Worm (Caenorhabditis elegans) whole organism, midembryonic: ENCODE results near the gene vps-33.2.
A peak's percentile ranks its signal among the peaks of the same experiment; 100 is the strongest.

Experiments
- T22C8.4 ChIP-seq: fragments of 200-800 bp; sonication (Bioruptor generic); IDR thresholded peaks from 2 replicates; pipeline ENCODE4 v1.3.6; 2022; ENCODE audit warnings: missing genetic modification characterization, missing compliant biosample characterization
- cog-1 ChIP-seq: sonication (generic microtip); optimal IDR thresholded peaks from 2 replicates; lab custom pipeline; 2016; ENCODE audit warnings: missing genetic modification characterization, missing compliant biosample characterization
- flt-1 ChIP-seq: fragments of 200-800 bp; sonication (Bioruptor generic); IDR thresholded peaks from 2 replicates; pipeline ENCODE4 v1.3.6; 2022; ENCODE audit warnings: missing genetic modification characterization, missing compliant biosample characterization
- klf-2 ChIP-seq: fragments of 200-800 bp; sonication (Bioruptor generic); conservative IDR thresholded peaks from 2 replicates; pipeline ENCODE4 v1.3.6; 2022; ENCODE audit warnings: missing genetic modification reagents, missing genetic modification characterization, missing compliant biosample characterization
- med-1 ChIP-seq: sonication (generic microtip); optimal IDR thresholded peaks from 2 replicates; lab custom pipeline; 2017; ENCODE audit warnings: missing genetic modification characterization, mild to moderate bottlenecking, missing compliant biosample characterization, antibody characterized with exemption, missing genetic modification reagents; ENCODE audit not compliant: insufficient read depth
- ref-1 ChIP-seq: fragments of 200-800 bp; sonication (Bioruptor generic); conservative IDR thresholded peaks from 2 replicates; pipeline ENCODE4 v1.3.6; 2022; ENCODE audit warnings: missing genetic modification reagents, missing genetic modification characterization, missing compliant biosample characterization
- tab-1 ChIP-seq: fragments of 200-800 bp; sonication (Bioruptor generic); IDR thresholded peaks from 2 replicates; pipeline ENCODE4 v1.3.6; 2022; ENCODE audit warnings: missing genetic modification characterization, missing compliant biosample characterization
- ztf-23 ChIP-seq: fragments of 200-800 bp; sonication (Bioruptor generic); IDR thresholded peaks from 2 replicates; pipeline ENCODE4 v1.3.6; 2022; ENCODE audit warnings: missing genetic modification reagents, missing genetic modification characterization, missing compliant biosample characterization
- ztf-29 ChIP-seq: fragments of 200-800 bp; sonication (Bioruptor generic); IDR thresholded peaks from 2 replicates; pipeline ENCODE4 v1.3.6; 2022; ENCODE audit warnings: missing genetic modification reagents, missing genetic modification characterization, missing compliant biosample characterization

The vps-33.2 gene

DNA sequence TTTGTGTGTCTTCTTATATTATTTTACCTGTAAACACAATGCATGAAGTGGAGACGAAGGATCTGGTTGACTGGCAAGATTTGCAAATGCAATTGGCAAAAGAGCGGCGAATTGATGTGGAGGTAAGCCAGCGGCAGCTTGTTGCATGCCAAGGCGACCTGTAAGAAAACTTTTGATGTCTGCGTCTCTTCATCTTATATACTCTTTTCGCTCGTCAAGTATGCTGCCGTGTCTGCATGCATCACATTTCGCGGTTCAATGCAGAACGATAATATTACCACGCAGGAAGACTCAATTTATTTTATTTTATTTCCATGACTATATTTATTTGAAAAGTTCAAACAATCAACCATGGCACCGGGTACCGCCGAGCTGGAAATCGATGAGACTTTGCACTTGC is at the start of gene vps-33.2:
Gene vps-33.2 (plus strand): TSS at position 244 of the 400 bp plus-strand sequence.
- TF ChIP-seq ztf-23, result peak; percentile 75
- TF ChIP-seq med-1 (GFP tag; lab: Kevin White, UChicago), result no peak
- TF ChIP-seq T22C8.4, result no peak
- no peak for TF ChIP-seq ztf-29 (GFP tag; lab: Robert Waterston, UW)
- TF ChIP-seq cog-1 (tag; lab: Kevin White, UChicago), result no peak

DNA sequence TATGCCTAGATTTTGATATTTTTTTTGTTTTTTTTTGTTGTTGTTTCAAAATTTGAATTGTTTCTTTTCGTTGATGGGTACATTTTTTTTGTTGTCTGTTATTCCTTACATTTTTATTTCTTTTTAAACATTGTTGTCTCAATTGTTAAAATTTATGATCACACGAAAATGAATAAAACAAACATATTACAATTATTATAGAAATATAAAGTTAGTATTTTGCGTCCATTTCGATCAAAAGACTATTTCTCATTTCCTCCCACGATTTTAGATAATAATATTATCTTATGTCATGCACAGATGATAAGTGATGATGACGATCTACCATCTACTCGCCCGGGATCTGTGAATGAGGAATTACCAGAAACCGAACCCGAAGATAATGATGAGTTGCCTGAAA is 46.3 kb upstream of the vps-33.2 start, which contains the start of gene wrn-1:
Gene wrn-1 (plus strand): TSS at position 301 of the 400 bp plus-strand sequence.
- TF ChIP-seq klf-2, result no peak
- TF ChIP-seq tab-1 (GFP tag; lab: Robert Waterston, UW), result no peak
- TF ChIP-seq flt-1 (GFP tag; lab: Robert Waterston, UW), result no peak
- no peak for TF ChIP-seq cog-1 (tag; lab: Kevin White, UChicago)
- TF ChIP-seq ref-1 (GFP tag; lab: Robert Waterston, UW), result no peak
- TF ChIP-seq ztf-29 (GFP tag; lab: Robert Waterston, UW), result no peak
- TF ChIP-seq med-1 (GFP tag; lab: Kevin White, UChicago), result no peak
- no peak for TF ChIP-seq ztf-23
- no peak for TF ChIP-seq T22C8.4

DNA sequence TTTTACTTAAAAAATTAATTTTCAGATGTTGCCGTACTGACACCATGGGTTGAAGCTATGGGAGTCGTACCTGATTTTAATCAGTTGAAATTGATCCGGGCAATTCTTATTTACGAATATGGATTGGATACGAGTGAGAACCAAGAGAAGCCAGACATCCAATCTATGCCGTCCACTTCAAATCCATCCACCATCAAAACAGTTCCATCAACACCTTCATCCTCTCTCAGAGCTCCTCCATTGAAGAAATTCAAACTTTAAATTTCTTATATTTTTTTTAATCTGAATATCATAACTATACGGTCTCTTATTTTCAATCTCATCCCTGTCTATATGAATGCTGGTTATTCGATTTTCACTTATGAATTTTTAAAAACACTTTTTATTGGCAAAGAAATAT is 42.1 kb upstream of the vps-33.2 start:
- no peak for TF ChIP-seq ztf-23
- no peak for TF ChIP-seq ztf-29 (GFP tag; lab: Robert Waterston, UW)
- TF ChIP-seq T22C8.4, result no peak
- no peak for TF ChIP-seq tab-1 (GFP tag; lab: Robert Waterston, UW)
- TF ChIP-seq ref-1 (GFP tag; lab: Robert Waterston, UW), result no peak
- no peak for TF ChIP-seq flt-1 (GFP tag; lab: Robert Waterston, UW)
- no peak for TF ChIP-seq cog-1 (tag; lab: Kevin White, UChicago)
- no peak for TF ChIP-seq klf-2
- TF ChIP-seq med-1 (GFP tag; lab: Kevin White, UChicago), result no peak

DNA sequence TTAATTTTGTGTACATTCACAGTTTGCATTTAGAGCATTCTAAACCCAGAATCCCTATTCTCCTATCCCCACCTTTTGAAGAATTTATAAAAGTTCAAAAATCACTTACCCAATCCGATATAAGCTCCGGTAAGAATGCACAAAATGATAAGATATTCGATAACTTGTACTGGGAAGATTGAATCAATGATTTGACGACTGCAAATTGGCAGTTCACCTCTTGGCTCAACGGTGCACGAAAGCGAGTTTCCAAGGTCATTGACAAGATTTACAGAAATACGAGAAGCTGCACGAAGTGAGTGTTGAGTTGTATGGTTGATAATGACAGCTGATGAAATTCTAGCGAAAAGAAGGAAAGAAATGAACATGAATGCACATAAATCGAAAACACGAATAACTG is 40.7 kb upstream of the vps-33.2 start:
- no peak for TF ChIP-seq med-1 (GFP tag; lab: Kevin White, UChicago)
- no peak for TF ChIP-seq flt-1 (GFP tag; lab: Robert Waterston, UW)
- no peak for TF ChIP-seq ref-1 (GFP tag; lab: Robert Waterston, UW)
- no peak for TF ChIP-seq ztf-29 (GFP tag; lab: Robert Waterston, UW)
- no peak for TF ChIP-seq T22C8.4
- no peak for TF ChIP-seq cog-1 (tag; lab: Kevin White, UChicago)
- TF ChIP-seq tab-1 (GFP tag; lab: Robert Waterston, UW), result no peak
- no peak for TF ChIP-seq klf-2
- TF ChIP-seq ztf-23, result no peak

DNA sequence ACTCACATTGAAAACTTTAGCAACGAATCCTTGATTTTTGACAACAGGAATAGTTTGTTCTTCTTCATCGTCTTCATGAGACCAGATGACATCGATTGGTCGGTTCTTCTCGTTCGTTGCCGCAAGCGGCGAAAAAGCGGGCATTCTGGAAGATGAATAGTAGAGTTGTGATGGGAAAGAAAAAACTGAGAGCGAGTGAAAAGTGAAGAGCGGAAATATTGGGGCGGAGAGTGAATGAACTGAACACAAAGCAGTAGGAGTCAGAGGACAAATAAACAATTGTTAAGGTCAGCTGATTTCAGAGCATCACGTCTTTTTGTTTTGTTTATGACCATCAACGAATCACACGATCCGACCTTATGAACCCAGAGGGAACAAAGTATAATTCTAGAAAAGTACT is 39.7 kb upstream of the vps-33.2 start, which contains the start of gene F18C5.10:
Gene F18C5.10 (minus strand): TSS at position 145 of the 400 bp plus-strand sequence.
- TF ChIP-seq ztf-29 (GFP tag; lab: Robert Waterston, UW) (no peak), ref-1 (GFP tag; lab: Robert Waterston, UW) (no peak), med-1 (GFP tag; lab: Kevin White, UChicago) (no peak), klf-2 (no peak), tab-1 (GFP tag; lab: Robert Waterston, UW) (no peak), flt-1 (GFP tag; lab: Robert Waterston, UW) (no peak), cog-1 (tag; lab: Kevin White, UChicago) (no peak), ztf-23 (no peak), T22C8.4 (no peak)

DNA sequence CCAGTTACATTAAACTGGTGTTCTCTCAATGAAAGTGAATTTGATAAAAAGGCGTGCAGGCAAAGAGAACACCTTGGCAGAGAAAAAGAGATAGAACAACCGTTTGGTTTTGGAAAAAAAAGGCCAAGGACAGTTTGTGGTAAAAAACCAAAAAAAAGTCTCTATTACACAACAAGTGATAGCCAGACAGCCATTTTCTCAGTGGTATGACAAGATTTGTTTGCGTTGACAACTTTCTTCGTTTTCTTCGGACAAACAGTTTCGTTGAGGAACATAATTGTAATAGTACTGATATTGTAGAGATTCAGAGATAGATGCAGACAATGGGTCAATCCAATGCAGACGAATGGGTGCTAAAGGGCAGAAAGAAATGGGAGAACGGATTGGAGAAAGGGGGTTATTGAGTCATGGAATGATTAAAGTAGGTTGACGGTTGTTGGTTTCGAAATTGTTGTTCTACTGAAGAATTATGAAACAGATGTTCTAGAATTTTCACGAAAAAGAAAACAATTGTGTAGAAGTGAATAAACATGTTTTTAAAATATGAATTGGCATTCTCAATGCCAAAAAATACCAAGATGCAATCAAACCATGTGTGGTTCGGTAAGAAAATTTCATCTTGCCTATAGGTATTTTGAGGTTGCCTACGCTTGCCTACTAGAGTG is 38.7 kb upstream of the vps-33.2 start:
- TF ChIP-seq flt-1 (GFP tag; lab: Robert Waterston, UW) (no peak), ztf-23 (0 out of 2 replicates have a peak, but pooled peaks have one; percentile 50)

DNA sequence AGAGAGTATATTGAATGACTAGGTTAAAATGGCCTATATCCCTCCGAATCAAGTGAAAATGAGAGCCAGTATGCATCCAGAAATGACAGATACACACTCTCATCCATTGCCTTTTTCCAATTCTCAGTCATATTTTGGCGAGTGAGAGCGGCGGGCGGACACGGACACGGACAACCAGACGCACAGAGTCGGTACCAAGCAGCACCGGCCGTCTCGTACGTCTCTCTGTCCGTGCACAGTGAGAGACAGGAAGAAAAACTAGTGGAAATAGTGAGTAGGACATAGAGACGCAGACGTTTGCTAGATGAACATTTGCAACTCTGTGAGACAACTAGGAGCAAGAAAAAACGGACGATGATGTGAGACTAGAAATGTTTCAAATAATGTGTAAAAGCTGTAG is 37.8 kb upstream of the vps-33.2 start:
- TF ChIP-seq cog-1 (tag; lab: Kevin White, UChicago) (peak; percentile 13), ztf-23 (no peak)

DNA sequence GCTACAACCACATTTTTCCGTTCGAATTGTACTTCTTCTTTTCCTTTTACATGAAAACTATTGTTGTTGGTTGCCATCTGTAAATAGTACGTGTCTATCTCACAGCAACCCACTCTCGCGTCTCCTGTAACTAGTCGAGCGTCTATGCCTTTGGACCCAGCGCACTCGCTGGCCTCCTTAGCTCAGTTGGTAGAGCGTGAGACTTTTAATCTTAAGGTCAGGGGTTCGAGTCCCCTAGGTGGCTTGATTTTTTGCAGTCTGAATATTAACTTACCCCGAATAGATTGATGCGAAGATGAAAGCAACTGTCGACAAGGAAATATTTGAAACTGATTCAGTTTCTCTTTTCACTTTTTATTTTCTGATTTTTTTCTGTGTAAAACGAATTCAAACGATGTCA is 35.9 kb upstream of the vps-33.2 start, which contains the start of gene mpz-3:
Gene mpz-3 (minus strand): TSS at position 320 of the 400 bp plus-strand sequence.
- TF ChIP-seq T22C8.4, result peak; percentile 67; the same call in 1 of the 2 replicates
- TF ChIP-seq med-1 (GFP tag; lab: Kevin White, UChicago), result peak; percentile 66
- TF ChIP-seq ref-1 (GFP tag; lab: Robert Waterston, UW), result peak; percentile 61
- TF ChIP-seq flt-1 (GFP tag; lab: Robert Waterston, UW), result peak; percentile 86
- TF ChIP-seq klf-2, result no peak; the same call in none of the 2 replicates
- peak; percentile 80; the same call in 1 of the 2 replicates for TF ChIP-seq ztf-23
- TF ChIP-seq ztf-29 (GFP tag; lab: Robert Waterston, UW), result peak; percentile 56; the same call in 1 of the 2 replicates
- peak; percentile 82; the same call in 1 of the 2 replicates for TF ChIP-seq tab-1 (GFP tag; lab: Robert Waterston, UW)
- no peak for TF ChIP-seq cog-1 (tag; lab: Kevin White, UChicago)

DNA sequence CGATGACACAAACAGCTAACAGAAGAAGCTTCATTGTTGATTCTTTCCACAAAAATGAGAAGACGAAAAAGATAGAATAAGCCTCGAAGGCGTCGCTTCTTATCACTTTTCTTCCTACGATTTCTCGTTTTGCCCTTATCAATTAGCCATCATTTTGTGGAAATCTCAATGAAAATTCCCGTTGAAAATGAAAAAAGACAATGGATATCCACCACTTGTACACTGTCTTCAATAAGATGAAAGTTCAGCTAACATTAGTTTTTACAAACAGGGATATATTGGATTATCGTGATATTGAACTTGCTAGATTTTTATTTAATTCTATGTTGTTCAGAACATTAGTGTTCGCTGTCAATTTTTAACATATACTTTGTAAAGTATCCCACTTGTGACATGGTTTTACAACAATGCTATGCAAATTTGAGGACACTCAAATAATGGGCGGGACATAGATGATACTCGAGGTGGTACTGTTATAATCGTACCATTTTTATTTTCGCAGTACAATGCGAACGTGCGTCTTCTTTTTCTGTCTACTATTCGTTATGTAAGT is 34.3 kb upstream of the vps-33.2 start, which contains the start of the genes F18C5.5 and F18C5.9:
Gene F18C5.5 (minus strand): TSS at position 101 of the 553 bp plus-strand sequence.
Gene F18C5.9 (plus strand): TSS at position 503 of the 553 bp plus-strand sequence.
- no peak for TF ChIP-seq med-1 (GFP tag; lab: Kevin White, UChicago)
- TF ChIP-seq ztf-23, result no peak
- TF ChIP-seq tab-1 (GFP tag; lab: Robert Waterston, UW), result no peak
- TF ChIP-seq cog-1 (tag; lab: Kevin White, UChicago), result no peak
- no peak for TF ChIP-seq flt-1 (GFP tag; lab: Robert Waterston, UW)
- TF ChIP-seq ref-1 (GFP tag; lab: Robert Waterston, UW), result no peak
- no peak for TF ChIP-seq T22C8.4
- no peak for TF ChIP-seq klf-2
- no peak for TF ChIP-seq ztf-29 (GFP tag; lab: Robert Waterston, UW)
